Worm (Caenorhabditis elegans) whole organism, early embryonic: Measurements from ENCODE around the gene W04E12.4.

Experiments used
- B0310.2 ChIP-seq: sonication (generic microtip); optimal IDR thresholded peaks from 2 replicates; lab custom pipeline; 2016; ENCODE audit warnings: mild to moderate bottlenecking, missing genetic modification characterization, missing compliant biosample characterization
- aly-1 ChIP-seq: sonication (generic microtip); optimal IDR thresholded peaks from 2 replicates; lab custom pipeline; 2016; ENCODE audit warnings: missing genetic modification characterization, missing compliant biosample characterization
- ama-1 ChIP-seq: fragments of 150-350 bp; optimal IDR thresholded peaks from 2 replicates; lab custom pipeline; 2014
- ceh-13 ChIP-seq: fragments of 200-800 bp; sonication (Bioruptor generic); optimal IDR thresholded peaks from 2 replicates; lab custom pipeline; 2018; ENCODE audit warnings: mild to moderate bottlenecking, missing genetic modification characterization, missing compliant biosample characterization
- ets-7 ChIP-seq: sonication (generic microtip); optimal IDR thresholded peaks from 2 replicates; lab custom pipeline; 2016; ENCODE audit warnings: missing genotype, missing genetic modification characterization, missing compliant biosample characterization
- flt-1 ChIP-seq: fragments of 200-800 bp; sonication (Bioruptor generic); IDR thresholded peaks from 2 replicates; pipeline ENCODE4 v1.3.6; 2022; ENCODE audit warnings: missing genetic modification characterization, missing compliant biosample characterization
- hmbx-1 ChIP-seq: sonication (generic microtip); optimal IDR thresholded peaks from 2 replicates; lab custom pipeline; 2016; ENCODE audit warnings: mild to moderate bottlenecking, missing genetic modification characterization, missing compliant biosample characterization
- hmg-4 ChIP-seq: fragments of 200-800 bp; sonication (Bioruptor generic); optimal IDR thresholded peaks from 2 replicates; lab custom pipeline; 2018; ENCODE audit warnings: mild to moderate bottlenecking, missing genetic modification characterization, missing compliant biosample characterization
- hnd-1 ChIP-seq: sonication (generic microtip); optimal IDR thresholded peaks from 2 replicates; lab custom pipeline; 2016; ENCODE audit warnings: missing genetic modification characterization, missing compliant biosample characterization
- pes-1 ChIP-seq: fragments of 200-800 bp; sonication (Bioruptor generic); IDR thresholded peaks from 2 replicates; pipeline ENCODE4 v1.3.6; 2022; ENCODE audit warnings: missing genetic modification reagents, missing genetic modification characterization, missing compliant biosample characterization
- scrt-1 ChIP-seq: fragments of 200-800 bp; sonication (Bioruptor generic); IDR thresholded peaks from 2 replicates; pipeline ENCODE4 v1.3.6; 2022; ENCODE audit warnings: missing genetic modification characterization, missing compliant biosample characterization
- tra-4 ChIP-seq: sonication (generic microtip); optimal IDR thresholded peaks from 2 replicates; lab custom pipeline; 2017; ENCODE audit warnings: missing genetic modification characterization, missing compliant biosample characterization

DNA sequence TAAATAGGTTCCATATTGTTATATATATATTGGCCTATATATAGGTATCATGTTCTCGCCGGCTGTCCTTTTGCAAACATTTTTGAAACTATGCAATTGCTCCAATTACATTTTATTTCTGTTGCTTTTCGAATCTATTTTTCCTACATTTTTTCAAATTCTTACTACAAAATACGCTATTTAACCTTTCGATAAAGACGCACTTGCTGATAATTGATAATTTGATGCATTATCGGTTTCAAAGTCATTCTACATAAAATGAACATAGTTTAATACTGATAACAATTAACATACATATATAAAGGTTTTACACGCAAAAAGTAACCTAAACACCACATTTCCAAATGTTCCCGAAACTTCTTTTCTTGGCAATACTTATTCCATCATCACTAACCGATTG lies 45.0 kb downstream of the W04E12.4 start, which contains the start of gene clec-258:
- TF ChIP-seq aly-1 (tag; lab: Kevin White, UChicago), result no peak
- TF ChIP-seq ama-1 (lab: Kevin White, UChicago), result no peak
- no peak for TF ChIP-seq flt-1 (GFP tag; lab: Robert Waterston, UW)
- TF ChIP-seq hmg-4 (GFP tag; lab: Kevin White, UChicago), result no peak
- no peak for TF ChIP-seq pes-1 (GFP tag; lab: Robert Waterston, UW)
- TF ChIP-seq ceh-13 (GFP tag; lab: Kevin White, UChicago), result no peak
- no peak for TF ChIP-seq tra-4
- no peak for TF ChIP-seq ets-7
- TF ChIP-seq scrt-1 (GFP tag; lab: Robert Waterston, UW), result no peak
- TF ChIP-seq hnd-1 (tag; lab: Kevin White, UChicago), result no peak
- no peak for TF ChIP-seq B0310.2 (tag; lab: Kevin White, UChicago)
- no peak for TF ChIP-seq hmbx-1 (tag; lab: Kevin White, UChicago)
